Fruit fly (Drosophila melanogaster): ENCODE results near the gene eIF4E1.

DNA sequence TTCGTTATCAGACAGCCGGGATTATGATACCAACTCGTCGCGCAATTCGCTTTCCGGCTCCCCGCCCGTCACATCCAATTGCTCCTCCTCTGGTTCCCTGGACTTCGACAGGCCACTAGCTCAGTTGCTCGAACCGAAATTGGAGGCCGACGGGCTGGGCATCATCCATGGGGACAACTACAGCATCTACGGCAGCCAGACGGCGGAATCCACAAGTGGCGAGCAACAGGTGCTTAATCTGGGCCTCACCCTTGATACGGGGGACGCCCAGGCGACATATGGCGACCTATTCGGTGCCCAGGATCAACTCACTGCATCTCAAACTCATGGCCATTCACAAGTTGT, 28.3 kb upstream of the eIF4E1 start:
- no peak for TF ChIP-seq CG8359 (GFP tag; optimal IDR thresholded peaks at IDR 0.05; ENCODE audit: borderline replicate concordance)
- TF ChIP-seq lmd (GFP tag; IDR thresholded peaks at IDR 0.05), result no peak
- no peak for TF ChIP-seq luna (GFP tag; optimal IDR thresholded peaks at IDR 0.05)
- no peak for TF ChIP-seq Nf-YB (GFP tag; optimal IDR thresholded peaks at IDR 0.05)
- TF ChIP-seq Rfx (GFP tag; IDR thresholded peaks at IDR 0.05), result no peak
- TF ChIP-seq CG8290 (GFP tag; optimal IDR thresholded peaks at IDR 0.05), result no peak
- no peak for TF ChIP-seq CG8290 (tag; optimal IDR thresholded peaks at IDR 0.05)
- TF ChIP-seq Bteb2 (GFP tag; optimal IDR thresholded peaks at IDR 0.05), result no peak
- no peak for TF ChIP-seq CG14667 (GFP tag; IDR thresholded peaks at IDR 0.05)
